Fruit fly (Drosophila melanogaster) whole organism, adult: Measurements from ENCODE around the gene Lasp.

Experiments used
- CG12768 ChIP-seq: fragments of 200-800 bp; sonication (Bioruptor generic); optimal IDR thresholded peaks from 2 replicates; lab custom pipeline; 2017; ENCODE audit warnings: missing biosample characterization, missing genetic modification characterization, mild to moderate bottlenecking, moderate library complexity, missing genetic modification reagents
- CG14711 ChIP-seq: fragments of 200-800 bp; sonication (Bioruptor generic); optimal IDR thresholded peaks from 2 replicates; lab custom pipeline; 2018; ENCODE audit warnings: missing biosample characterization, mild to moderate bottlenecking, missing genetic modification characterization, moderate library complexity
- CG7045 ChIP-seq: fragments of 200-800 bp; sonication (Bioruptor generic); optimal IDR thresholded peaks from 2 replicates; lab custom pipeline; 2017; ENCODE audit warnings: missing biosample characterization, mild to moderate bottlenecking, missing genetic modification characterization
- CG7101 ChIP-seq: fragments of 200-800 bp; sonication (Bioruptor generic); optimal IDR thresholded peaks from 2 replicates; lab custom pipeline; 2018; ENCODE audit warnings: missing biosample characterization, mild to moderate bottlenecking, missing genetic modification characterization, moderate library complexity
- Clk ChIP-seq: fragments of 200-800 bp; sonication (Bioruptor generic); optimal IDR thresholded peaks from 2 replicates; lab custom pipeline; 2017; ENCODE audit warnings: missing biosample characterization, missing genetic modification characterization
- Hr96 ChIP-seq: fragments of 200-800 bp; sonication (Bioruptor generic); optimal IDR thresholded peaks from 2 replicates; lab custom pipeline; 2016; ENCODE audit warnings: missing biosample characterization, missing genetic modification characterization
- bab1 ChIP-seq: fragments of 200-800 bp; sonication (Bioruptor generic); optimal IDR thresholded peaks from 3 replicates; lab custom pipeline; 2019; ENCODE audit warnings: missing biosample characterization, mild to moderate bottlenecking, missing genetic modification characterization, moderate library complexity
- cic ChIP-seq: fragments of 200-800 bp; sonication (Bioruptor generic); optimal IDR thresholded peaks from 2 replicates; lab custom pipeline; 2017; ENCODE audit warnings: missing biosample characterization, mild to moderate bottlenecking, missing genetic modification characterization, moderate library complexity
- tj ChIP-seq: fragments of 200-800 bp; sonication (Bioruptor generic); optimal IDR thresholded peaks from 3 replicates; lab custom pipeline; 2017; ENCODE audit warnings: missing biosample characterization, mild to moderate bottlenecking, missing genetic modification characterization, moderate library complexity

DNA sequence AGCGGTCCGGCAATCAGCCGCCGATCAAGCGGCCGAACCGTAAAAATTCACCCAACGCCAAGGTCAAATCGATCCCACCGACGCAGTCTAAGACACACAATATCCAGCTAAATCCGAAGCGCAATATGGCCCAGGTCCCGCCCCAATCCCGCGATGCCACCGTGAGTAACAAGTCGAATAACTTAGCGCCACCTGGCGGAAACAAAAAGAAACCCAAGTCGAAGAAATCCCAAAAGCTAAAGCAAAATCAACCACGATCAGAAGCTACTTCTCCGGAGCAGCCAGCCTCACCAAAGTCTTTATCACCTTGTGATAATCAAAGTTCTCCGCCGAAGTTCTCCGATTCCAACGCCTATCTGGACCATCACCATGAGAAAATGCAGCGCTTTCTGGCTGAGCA is 5.8 kb downstream of the Lasp start:
- TF ChIP-seq tj (GFP tag; lab: Kevin White, UChicago): no peak
- no peak for TF ChIP-seq CG14711 (tag; lab: Kevin White, UChicago)
- TF ChIP-seq bab1 (GFP tag; lab: Kevin White, UChicago): no peak
- TF ChIP-seq Hr96 (GFP tag; lab: Kevin White, UChicago): no peak
- no peak for TF ChIP-seq cic (GFP tag; lab: Kevin White, UChicago)
- TF ChIP-seq CG12768 (GFP tag; lab: Kevin White, UChicago): no peak
- TF ChIP-seq Clk: no peak
- no peak for TF ChIP-seq CG7045 (GFP tag; lab: Kevin White, UChicago)
- TF ChIP-seq CG7101 (tag; lab: Kevin White, UChicago): no peak
